6 fruit fly cellular contexts compared by ENCODE assay signal in genomic region chr3R:30781661-30782120, dm6.
A peak's percentile ranks its signal among the peaks of the same experiment; 100 is the strongest.
TF ChIP-seq lines count a peak whose summit lies in the region.

No protein-coding gene starts in this region.

- TF ChIP-seq CTCF in whole organism, embryonic (GFP tag; optimal IDR thresholded peaks at IDR 0.05; lab: Kevin White, UChicago): peak; percentile 34

TF ChIP-seq in whole organism, 6 proteins besides CTCF, POLR2A, EP300 and RAD21:
- no peak for TF ChIP-seq CG8478 (optimal IDR thresholded peaks at IDR 0.05; lab: Kevin White, UChicago)
- peak; percentile 38 for TF ChIP-seq Dll (optimal IDR thresholded peaks at IDR 0.05; lab: Kevin White, UChicago)
- no peak for TF ChIP-seq pan (optimal IDR thresholded peaks at IDR 0.05; lab: Kevin White, UChicago)
- peak in 1 of 2 experiments; percentile 25 for TF ChIP-seq EcR (GFP tag; optimal IDR thresholded peaks at IDR 0.05; lab: Kevin White, UChicago)
- TF ChIP-seq usp (GFP tag; optimal IDR thresholded peaks at IDR 0.05; lab: Kevin White, UChicago): no peak

TF ChIP-seq in whole organism, adult, 20 proteins besides CTCF, POLR2A, EP300 and RAD21 (continues in another document):
- peak; percentile 87 for TF ChIP-seq CG5204 (GFP tag; optimal IDR thresholded peaks at IDR 0.05; lab: Kevin White, UChicago)
- TF ChIP-seq Mnt (GFP tag; optimal IDR thresholded peaks at IDR 0.05; lab: Kevin White, UChicago): peak; percentile 76
- peak; percentile 96 for TF ChIP-seq ovo (GFP tag; optimal IDR thresholded peaks at IDR 0.05; lab: Kevin White, UChicago)
- TF ChIP-seq CG7101 (tag; optimal IDR thresholded peaks at IDR 0.05; lab: Kevin White, UChicago): peak; percentile 92
- TF ChIP-seq CG12768 (GFP tag; optimal IDR thresholded peaks at IDR 0.05; lab: Kevin White, UChicago): peak; percentile 92
- peak; percentile 77 for TF ChIP-seq CG11617 (GFP tag; optimal IDR thresholded peaks at IDR 0.05; lab: Kevin White, UChicago)
- TF ChIP-seq CG14711 (tag; optimal IDR thresholded peaks at IDR 0.05; lab: Kevin White, UChicago): peak; percentile 87
- TF ChIP-seq Crg-1 (GFP tag; optimal IDR thresholded peaks at IDR 0.05; lab: Kevin White, UChicago): peak; percentile 64
- peak; percentile 91 for TF ChIP-seq CG7045 (GFP tag; optimal IDR thresholded peaks at IDR 0.05; lab: Kevin White, UChicago)
- TF ChIP-seq bab1 (GFP tag; optimal IDR thresholded peaks at IDR 0.05; lab: Kevin White, UChicago): peak; percentile 79
- TF ChIP-seq cic (GFP tag; optimal IDR thresholded peaks at IDR 0.05; lab: Kevin White, UChicago): peak; percentile 89
- TF ChIP-seq pad (GFP tag; optimal IDR thresholded peaks at IDR 0.05; lab: Kevin White, UChicago): peak; percentile 84
- peak; percentile 87 for TF ChIP-seq toe (GFP tag; optimal IDR thresholded peaks at IDR 0.05; lab: Kevin White, UChicago)
- TF ChIP-seq Clk (GFP tag; optimal IDR thresholded peaks at IDR 0.05; lab: Kevin White, UChicago): peak; percentile 85
- TF ChIP-seq Hr96 (GFP tag; optimal IDR thresholded peaks at IDR 0.05; lab: Kevin White, UChicago): peak; percentile 90
- peak; percentile 76 for TF ChIP-seq kay (GFP tag; lab: Kevin White, UChicago; ENCODE audit: borderline replicate concordance)
- peak; percentile 87 for TF ChIP-seq CG33017 (tag; optimal IDR thresholded peaks at IDR 0.05; lab: Kevin White, UChicago)

TF ChIP-seq in whole organism, embryonic, 481 proteins besides CTCF, POLR2A, EP300 and RAD21 (continues in another document):
- TF ChIP-seq CG17385 (GFP tag; optimal IDR thresholded peaks at IDR 0.05; lab: Kevin White, UChicago): peak; percentile 88
- peak; percentile 83 for TF ChIP-seq CG43689 (GFP tag; IDR thresholded peaks at IDR 0.05; lab: Robert Waterston, UW)
- TF ChIP-seq Fer3 (tag; optimal IDR thresholded peaks at IDR 0.05; lab: Kevin White, UChicago): peak; percentile 91
- TF ChIP-seq CG6689 (GFP tag; IDR thresholded peaks at IDR 0.05; lab: Robert Waterston, UW): peak; percentile 96
- TF ChIP-seq CG13624 (GFP tag; optimal IDR thresholded peaks at IDR 0.05; lab: Kevin White, UChicago): peak; percentile 95
- peak; percentile 45; the same call in 2 of the 3 replicates for TF ChIP-seq Opbp (GFP tag; IDR thresholded peaks at IDR 0.05; lab: Robert Waterston, UW; ENCODE audit: partially characterized antibody)
- TF ChIP-seq CG2199 (GFP tag; IDR thresholded peaks at IDR 0.05; lab: Robert Waterston, UW): peak; percentile 92
- peak; percentile 70 for TF ChIP-seq CG15073 (GFP tag; optimal IDR thresholded peaks at IDR 0.05; lab: Kevin White, UChicago)
- TF ChIP-seq Atf6 (GFP tag; IDR thresholded peaks at IDR 0.05; lab: Robert Waterston, UW): peak; percentile 79
- TF ChIP-seq CG2875 (GFP tag; optimal IDR thresholded peaks at IDR 0.05; lab: Kevin White, UChicago): peak; percentile 71
- TF ChIP-seq CG12299 (tag; optimal IDR thresholded peaks at IDR 0.05; lab: Kevin White, UChicago): peak; percentile 86
- TF ChIP-seq ro (GFP tag; IDR thresholded peaks at IDR 0.05; lab: Robert Waterston, UW): peak; percentile 91
- TF ChIP-seq CG30431 (GFP tag; optimal IDR thresholded peaks at IDR 0.05; lab: Kevin White, UChicago): peak; percentile 92
- TF ChIP-seq fd102C (GFP tag; optimal IDR thresholded peaks at IDR 0.05; lab: Kevin White, UChicago): peak; percentile 85
- TF ChIP-seq CG11093 (GFP tag; IDR thresholded peaks at IDR 0.05; lab: Robert Waterston, UW): peak; percentile 91
- TF ChIP-seq lilli (GFP tag; optimal IDR thresholded peaks at IDR 0.05; lab: Kevin White, UChicago): peak; percentile 96
- peak; percentile 87 to 93 for TF ChIP-seq Hr51 (GFP tag; optimal IDR thresholded peaks at IDR 0.05; lab: Kevin White, UChicago)

TF ChIP-seq in whole organism, prepupa, 60 proteins besides CTCF, POLR2A, EP300 and RAD21 (continues in another document):
- TF ChIP-seq CG10631 (GFP tag; optimal IDR thresholded peaks at IDR 0.05; lab: Kevin White, UChicago): peak; percentile 95
- peak; percentile 90 for TF ChIP-seq Hr39 (GFP tag; optimal IDR thresholded peaks at IDR 0.05; lab: Kevin White, UChicago)
- peak; percentile 94 for TF ChIP-seq CG10669 (GFP tag; optimal IDR thresholded peaks at IDR 0.05; lab: Kevin White, UChicago)
- peak; percentile 36 for TF ChIP-seq CG6854 (GFP tag; optimal IDR thresholded peaks at IDR 0.05; lab: Kevin White, UChicago)
- TF ChIP-seq lz (GFP tag; optimal IDR thresholded peaks at IDR 0.05; lab: Kevin White, UChicago): peak; percentile 85
- peak; percentile 93 for TF ChIP-seq CG3919 (GFP tag; optimal IDR thresholded peaks at IDR 0.05; lab: Kevin White, UChicago)
- peak; percentile 97 for TF ChIP-seq Sox14 (GFP tag; optimal IDR thresholded peaks at IDR 0.05; lab: Kevin White, UChicago)
- peak; percentile 94 for TF ChIP-seq CG3032 (tag; optimal IDR thresholded peaks at IDR 0.05; lab: Kevin White, UChicago)
- TF ChIP-seq CG6792 (GFP tag; optimal IDR thresholded peaks at IDR 0.05; lab: Kevin White, UChicago): peak; percentile 92
- TF ChIP-seq CG8119 (GFP tag; IDR thresholded peaks at IDR 0.05; lab: Robert Waterston, UW): peak; percentile 95
- peak; percentile 93 for TF ChIP-seq achi (GFP tag; optimal IDR thresholded peaks at IDR 0.05; lab: Kevin White, UChicago)
- TF ChIP-seq CG15336 (GFP tag; IDR thresholded peaks at IDR 0.05; lab: Robert Waterston, UW): peak; percentile 95
- TF ChIP-seq svp (GFP tag; lab: Kevin White, UChicago): peak; percentile 97
- peak; percentile 83 for TF ChIP-seq CG8632 (GFP tag; optimal IDR thresholded peaks at IDR 0.05; lab: Kevin White, UChicago)
- TF ChIP-seq dsx (GFP tag; optimal IDR thresholded peaks at IDR 0.05; lab: Kevin White, UChicago; ENCODE audit: poor library complexity, severe bottlenecking): peak; percentile 93
- TF ChIP-seq CG34406 (GFP tag; optimal IDR thresholded peaks at IDR 0.05; lab: Kevin White, UChicago): peak; percentile 84
- TF ChIP-seq Ets96B (tag; optimal IDR thresholded peaks at IDR 0.05; lab: Kevin White, UChicago): peak; percentile 95
- peak; percentile 89 for TF ChIP-seq esn (GFP tag; optimal IDR thresholded peaks at IDR 0.05; lab: Kevin White, UChicago)

TF ChIP-seq in whole organism, pupa, 21 proteins besides CTCF, POLR2A, EP300 and RAD21 (continues in another document):
- TF ChIP-seq CG14655 (GFP tag; optimal IDR thresholded peaks at IDR 0.05; lab: Kevin White, UChicago) (peak; percentile 95), CG13204 (GFP tag; optimal IDR thresholded peaks at IDR 0.05; lab: Kevin White, UChicago) (peak; percentile 89), CG32121 (GFP tag; IDR thresholded peaks at IDR 0.05; lab: Robert Waterston, UW) (peak; percentile 96), CG12605 (GFP tag; IDR thresholded peaks at IDR 0.05; lab: Robert Waterston, UW) (peak; percentile 95), rn (GFP tag; IDR thresholded peaks at IDR 0.05; lab: Robert Waterston, UW) (peak; percentile 88), Pif1B (GFP tag; optimal IDR thresholded peaks at IDR 0.05; lab: Kevin White, UChicago) (peak; percentile 93), CG15710 (tag; optimal IDR thresholded peaks at IDR 0.05; lab: Kevin White, UChicago) (peak; percentile 95), D1 (tag; optimal IDR thresholded peaks at IDR 0.05; lab: Kevin White, UChicago) (peak; percentile 76), gl (tag; optimal IDR thresholded peaks at IDR 0.05; lab: Kevin White, UChicago) (peak; percentile 81), CG9948 (tag; optimal IDR thresholded peaks at IDR 0.05; lab: Kevin White, UChicago) (peak; percentile 93), Snoo (tag; optimal IDR thresholded peaks at IDR 0.05; lab: Kevin White, UChicago) (peak; percentile 75), CG8159 (tag; optimal IDR thresholded peaks at IDR 0.05; lab: Kevin White, UChicago) (peak; percentile 95), CG8301 (tag; optimal IDR thresholded peaks at IDR 0.05; lab: Kevin White, UChicago) (peak; percentile 95), Pif1A (GFP tag; optimal IDR thresholded peaks at IDR 0.05; lab: Kevin White, UChicago) (peak; percentile 93), fd96Ca (GFP tag; IDR thresholded peaks at IDR 0.05; lab: Robert Waterston, UW) (peak; percentile 97), CG4496 (GFP tag; IDR thresholded peaks at IDR 0.05; lab: Robert Waterston, UW) (peak; percentile 97), CG10348 (GFP tag; IDR thresholded peaks at IDR 0.05; lab: Robert Waterston, UW) (peak; percentile 70), EcR (GFP tag; optimal IDR thresholded peaks at IDR 0.05; lab: Kevin White, UChicago) (peak; percentile 89), CG34367 (tag; optimal IDR thresholded peaks at IDR 0.05; lab: Kevin White, UChicago) (peak; percentile 94), CG17806 (tag; optimal IDR thresholded peaks at IDR 0.05; lab: Kevin White, UChicago) (peak; percentile 94)

TF ChIP-seq in whole organism, wandering third instar larva, 38 proteins besides CTCF, POLR2A, EP300 and RAD21 (continues in another document):
- TF ChIP-seq Hr83 (GFP tag; optimal IDR thresholded peaks at IDR 0.05; lab: Kevin White, UChicago; ENCODE audit: poor library complexity, severe bottlenecking) (no peak), Dfd (GFP tag; optimal IDR thresholded peaks at IDR 0.05; lab: Kevin White, UChicago) (no peak), Hnf4 (GFP tag; optimal IDR thresholded peaks at IDR 0.05; lab: Kevin White, UChicago) (peak; percentile 91), N (GFP tag; optimal IDR thresholded peaks at IDR 0.05; lab: Kevin White, UChicago) (peak; percentile 19), foxo (GFP tag; optimal IDR thresholded peaks at IDR 0.05; lab: Kevin White, UChicago) (peak; percentile 61 to 88), Myc (optimal IDR thresholded peaks at IDR 0.05; lab: Kevin White, UChicago) (no peak), fru (GFP tag; optimal IDR thresholded peaks at IDR 0.05; lab: Kevin White, UChicago) (peak; percentile 88), usp (GFP tag; optimal IDR thresholded peaks at IDR 0.05; lab: Kevin White, UChicago) (no peak), rgr (GFP tag; optimal IDR thresholded peaks at IDR 0.05; lab: Kevin White, UChicago) (peak; percentile 89), jim (GFP tag; optimal IDR thresholded peaks at IDR 0.05; lab: Kevin White, UChicago) (no peak), sage (GFP tag; optimal IDR thresholded peaks at IDR 0.05; lab: Kevin White, UChicago) (peak; percentile 66), Hr78 (GFP tag; optimal IDR thresholded peaks at IDR 0.05; lab: Kevin White, UChicago) (no peak), Mio (GFP tag; optimal IDR thresholded peaks at IDR 0.05; lab: Kevin White, UChicago) (peak; percentile 43), br (GFP tag; optimal IDR thresholded peaks at IDR 0.05; lab: Kevin White, UChicago) (peak; percentile 91), OdsH (GFP tag; optimal IDR thresholded peaks at IDR 0.05; lab: Kevin White, UChicago) (peak; percentile 92), Sp1 (GFP tag; optimal IDR thresholded peaks at IDR 0.05; lab: Kevin White, UChicago) (peak; percentile 79), Abd-B (GFP tag; optimal IDR thresholded peaks at IDR 0.05; lab: Kevin White, UChicago) (no peak), Jra (GFP tag; optimal IDR thresholded peaks at IDR 0.05; lab: Kevin White, UChicago) (peak; percentile 76), tai (GFP tag; optimal IDR thresholded peaks at IDR 0.05; lab: Kevin White, UChicago) (peak; percentile 94), GATAd (GFP tag; optimal IDR thresholded peaks at IDR 0.05; lab: Kevin White, UChicago) (peak; percentile 48), CG32264 (GFP tag; optimal IDR thresholded peaks at IDR 0.05; lab: Kevin White, UChicago) (peak; percentile 66), CG9705 (GFP tag; optimal IDR thresholded peaks at IDR 0.05; lab: Kevin White, UChicago) (peak; percentile 71)
